Worm (Caenorhabditis elegans) whole organism, L4/young adult: ENCODE data around the gene F49C12.1.
A peak's percentile ranks its signal among the peaks of the same experiment; 100 is the strongest.
"Not testable (repeated sequence)": the region's sequence is repeated elsewhere in the genome, so short reads cannot be mapped to it uniquely, and the experiment has no call there.

Experiments used
- W03F9.2 ChIP-seq: fragments of 150-350 bp; optimal IDR thresholded peaks from 2 replicates; lab custom pipeline; 2014; ENCODE audit warnings: missing biosample characterization, missing genetic modification characterization
- dao-5 ChIP-seq: sonication (generic microtip); optimal IDR thresholded peaks from 2 replicates; lab custom pipeline; 2016; ENCODE audit warnings: missing genotype, missing genetic modification characterization, moderate library complexity, missing compliant biosample characterization
- him-1 ChIP-seq: sonication (generic microtip); optimal IDR thresholded peaks from 2 replicates; lab custom pipeline; 2016; ENCODE audit warnings: missing genotype, missing genetic modification reagents, missing genetic modification characterization, missing compliant biosample characterization

The F49C12.1 gene

ce11 chrIV:9318147-9318546, 22.0 kb upstream of the F49C12.1 start:
- TF ChIP-seq dao-5 (tag; lab: Kevin White, UChicago) (no peak), him-1 (tag; lab: Kevin White, UChicago) (no peak), W03F9.2 (tag; lab: Kevin White, UChicago) (no peak)

- TF ChIP-seq W03F9.2 (tag; lab: Kevin White, UChicago) (peak; percentile 55), dao-5 (tag; lab: Kevin White, UChicago) (no peak)
These were observed 20.0 kb upstream of the F49C12.1 start, which contains the start of the genes F49C12.9 and rpn-7 for ce11 chrIV:9316068-9316681. Gene F49C12.9, minus strand, starts transcription at chrIV:9316215. Gene rpn-7, plus strand, starts transcription at chrIV:9316631.

ce11 chrIV:9312827-9313226, 16.7 kb upstream of the F49C12.1 start, which contains the start of gene F49C12.7:
Gene F49C12.7, minus strand, starts transcription at chrIV:9312927.
- TF ChIP-seq dao-5, W03F9.2, him-1 (tag; lab: Kevin White, UChicago): not testable (repeated sequence)

- TF ChIP-seq W03F9.2 (tag; lab: Kevin White, UChicago) = no peak
- TF ChIP-seq dao-5 (tag; lab: Kevin White, UChicago) = no peak
- TF ChIP-seq him-1 (tag; lab: Kevin White, UChicago) = no peak
These were observed 14.9 kb upstream of the F49C12.1 start for ce11 chrIV:9310935-9311566.

ce11 chrIV:9308975-9309374, 12.8 kb upstream of the F49C12.1 start, which contains the start of gene F49C12.6:
Gene F49C12.6, minus strand, starts transcription at chrIV:9309075.
- TF ChIP-seq him-1 (tag; lab: Kevin White, UChicago) (no peak), W03F9.2 (tag; lab: Kevin White, UChicago) (no peak), dao-5 (tag; lab: Kevin White, UChicago) (no peak)

ce11 chrIV:9304617-9305016, 8.5 kb upstream of the F49C12.1 start, which contains the start of gene F49C12.5:
Gene F49C12.5, plus strand, starts transcription at chrIV:9304917.
- TF ChIP-seq him-1 (tag; lab: Kevin White, UChicago) = no peak
- no peak for TF ChIP-seq W03F9.2 (tag; lab: Kevin White, UChicago)

- TF ChIP-seq dao-5 (tag; lab: Kevin White, UChicago) (no peak), W03F9.2 (tag; lab: Kevin White, UChicago) (no peak), him-1 (tag; lab: Kevin White, UChicago) (no peak)
These were observed 7.8 kb upstream of the F49C12.1 start, which contains the start of gene F49C12.4 for ce11 chrIV:9303994-9304393. Gene F49C12.4, minus strand, starts transcription at chrIV:9304094.

ce11 chrIV:9300127-9300526, 4.0 kb upstream of the F49C12.1 start, which contains the start of gene F49C12.3:
Gene F49C12.3, plus strand, starts transcription at chrIV:9300427.
- no peak for TF ChIP-seq dao-5 (tag; lab: Kevin White, UChicago)

ce11 chrIV:9299145-9299544, 3.0 kb upstream of the F49C12.1 start, which contains the start of gene F49C12.2:
Gene F49C12.2, minus strand, starts transcription at chrIV:9299245.
- TF ChIP-seq dao-5 (tag; lab: Kevin White, UChicago) (no peak), him-1 (tag; lab: Kevin White, UChicago) (no peak), W03F9.2 (tag; lab: Kevin White, UChicago) (no peak)

ce11 chrIV:9293825-9294224, 2.3 kb downstream of the F49C12.1 start, which contains the start of gene nhr-264:
Gene nhr-264, minus strand, starts transcription at chrIV:9293925.
- not testable (repeated sequence) for TF ChIP-seq him-1, W03F9.2, dao-5 (tag; lab: Kevin White, UChicago)

ce11 chrIV:9289635-9290034, 6.5 kb downstream of the F49C12.1 start:
- TF ChIP-seq him-1 (tag; lab: Kevin White, UChicago) = no peak

ce11 chrIV:9286305-9286704, 9.8 kb downstream of the F49C12.1 start, which contains the start of gene nhr-267:
Gene nhr-267, minus strand, starts transcription at chrIV:9286405.
- not testable (repeated sequence) for TF ChIP-seq him-1, dao-5, W03F9.2 (tag; lab: Kevin White, UChicago)

ce11 chrIV:9274008-9274529, 22.1 kb downstream of the F49C12.1 start, which contains the start of gene nmy-3:
Gene nmy-3, plus strand, starts transcription at chrIV:9274479.
- no peak for TF ChIP-seq W03F9.2 (tag; lab: Kevin White, UChicago)
- TF ChIP-seq dao-5 (tag; lab: Kevin White, UChicago) = no peak
